Worm (Caenorhabditis elegans) whole organism, mixed stage, embryonic: Measurements from ENCODE around the gene fkb-3.

Experiments
- M03D4.4 ChIP-seq: sonication (generic microtip); optimal IDR thresholded peaks from 2 replicates; lab custom pipeline; 2017; ENCODE audit warnings: mild to moderate bottlenecking, missing genetic modification characterization, missing compliant biosample characterization
- bed-3 ChIP-seq: fragments of 200-800 bp; sonication (Bioruptor generic); optimal IDR thresholded peaks from 3 replicates; lab custom pipeline; 2018; ENCODE audit warnings: mild to moderate bottlenecking, missing genetic modification characterization, moderate library complexity, missing compliant biosample characterization
- blmp-1 ChIP-seq: fragments of 150-350 bp; optimal IDR thresholded peaks from 2 replicates; lab custom pipeline; 2014; ENCODE audit warnings: missing biosample characterization, missing genetic modification characterization
- ceh-39 ChIP-seq: fragments of 150-350 bp; optimal IDR thresholded peaks from 2 replicates; lab custom pipeline; 2014; ENCODE audit warnings: missing biosample characterization, missing genetic modification characterization
- ceh-43 ChIP-seq: fragments of 200-800 bp; sonication (Bioruptor generic); optimal IDR thresholded peaks from 2 replicates; lab custom pipeline; 2018; ENCODE audit warnings: mild to moderate bottlenecking, missing genetic modification characterization, moderate library complexity, missing compliant biosample characterization
- ceh-83 ChIP-seq: fragments of 200-800 bp; sonication (Bioruptor generic); optimal IDR thresholded peaks from 2 replicates; lab custom pipeline; 2018; ENCODE audit warnings: mild to moderate bottlenecking, missing genetic modification characterization, missing compliant biosample characterization
- ces-1 ChIP-seq: fragments of 150-350 bp; optimal IDR thresholded peaks from 2 replicates; lab custom pipeline; 2014; ENCODE audit warnings: missing biosample characterization, missing genetic modification reagents, missing genetic modification characterization
- cnd-1 ChIP-seq: fragments of 200-800 bp; sonication (Bioruptor generic); optimal IDR thresholded peaks from 2 replicates; lab custom pipeline; 2018; ENCODE audit warnings: mild to moderate bottlenecking, missing genetic modification characterization, missing compliant biosample characterization
- drap-1 ChIP-seq: fragments of 200-800 bp; sonication (Bioruptor generic); optimal IDR thresholded peaks from 3 replicates; lab custom pipeline; 2018; ENCODE audit warnings: mild to moderate bottlenecking, missing genetic modification characterization, missing compliant biosample characterization
- elt-1 ChIP-seq: sonication (generic microtip); optimal IDR thresholded peaks from 2 replicates; lab custom pipeline; 2017; ENCODE audit warnings: missing genetic modification characterization, mild to moderate bottlenecking, missing compliant biosample characterization, antibody characterized with exemption, moderate library complexity, borderline replicate concordance; ENCODE audit not compliant: insufficient read depth
- elt-3 ChIP-seq: fragments of 150-350 bp; optimal IDR thresholded peaks from 2 replicates; lab custom pipeline; 2014; ENCODE audit warnings: missing biosample characterization, missing genetic modification characterization
- flh-1 ChIP-seq: fragments of 200-800 bp; sonication (Bioruptor generic); optimal IDR thresholded peaks from 2 replicates; lab custom pipeline; 2018; ENCODE audit warnings: mild to moderate bottlenecking, missing genetic modification characterization, moderate library complexity, missing compliant biosample characterization
- ham-2 ChIP-seq: fragments of 200-800 bp; sonication (Bioruptor generic); optimal IDR thresholded peaks from 2 replicates; lab custom pipeline; 2018; ENCODE audit warnings: mild to moderate bottlenecking, missing genetic modification characterization, missing compliant biosample characterization
- hlh-1 ChIP-seq: fragments of 150-350 bp; optimal IDR thresholded peaks from 2 replicates; lab custom pipeline; 2014; ENCODE audit warnings: missing biosample characterization, missing genetic modification reagents, missing genetic modification characterization
- lin-13 ChIP-seq: fragments of 150-350 bp; optimal IDR thresholded peaks from 2 replicates; lab custom pipeline; 2014; ENCODE audit warnings: missing biosample characterization, missing genetic modification characterization
- lin-32 ChIP-seq: fragments of 200-800 bp; sonication (Bioruptor generic); optimal IDR thresholded peaks from 2 replicates; lab custom pipeline; 2018; ENCODE audit warnings: mild to moderate bottlenecking, missing genetic modification characterization, missing compliant biosample characterization
- lsy-2 ChIP-seq: fragments of 150-350 bp; optimal IDR thresholded peaks from 2 replicates; lab custom pipeline; 2014; ENCODE audit warnings: missing biosample characterization, missing genetic modification characterization
- mab-5 ChIP-seq: fragments of 150-350 bp; optimal IDR thresholded peaks from 2 replicates; lab custom pipeline; 2014; ENCODE audit warnings: missing biosample characterization, missing genetic modification characterization
- mep-1 ChIP-seq: fragments of 150-350 bp; optimal IDR thresholded peaks from 2 replicates; lab custom pipeline; 2017; ENCODE audit warnings: missing biosample characterization, missing genetic modification reagents, missing genetic modification characterization, inconsistent platforms
- mls-2 ChIP-seq: sonication (generic microtip); optimal IDR thresholded peaks from 2 replicates; lab custom pipeline; 2016; ENCODE audit warnings: mild to moderate bottlenecking, missing genetic modification characterization, moderate library complexity, missing compliant biosample characterization
- nhr-12 ChIP-seq: fragments of 150-350 bp; optimal IDR thresholded peaks from 2 replicates; lab custom pipeline; 2014; ENCODE audit warnings: missing biosample characterization, missing genetic modification characterization
- nhr-2 ChIP-seq: fragments of 150-350 bp; optimal IDR thresholded peaks from 2 replicates; lab custom pipeline; 2014; ENCODE audit warnings: missing biosample characterization, missing genetic modification characterization
- nhr-237 ChIP-seq: fragments of 150-350 bp; optimal IDR thresholded peaks from 2 replicates; lab custom pipeline; 2014; ENCODE audit warnings: missing biosample characterization, missing genetic modification characterization
- nhr-28 ChIP-seq: fragments of 150-350 bp; optimal IDR thresholded peaks from 2 replicates; lab custom pipeline; 2014; ENCODE audit warnings: missing biosample characterization, missing genetic modification characterization
- nhr-76 ChIP-seq: sonication (generic microtip); optimal IDR thresholded peaks from 2 replicates; lab custom pipeline; 2017; ENCODE audit warnings: missing biosample characterization, missing genetic modification characterization
- pha-4 ChIP-seq: fragments of 150-350 bp; optimal IDR thresholded peaks from 2 replicates; lab custom pipeline; 2018; ENCODE audit warnings: missing biosample characterization, missing genetic modification reagents, missing genetic modification characterization
- sem-2 ChIP-seq: fragments of 200-800 bp; sonication (Bioruptor generic); optimal IDR thresholded peaks from 2 replicates; lab custom pipeline; 2018; ENCODE audit warnings: mild to moderate bottlenecking, missing genetic modification characterization, missing compliant biosample characterization
- snpc-4 ChIP-seq: fragments of 150-350 bp; optimal IDR thresholded peaks from 2 replicates; lab custom pipeline; 2014; ENCODE audit warnings: missing biosample characterization, missing genetic modification characterization
- sptf-1 ChIP-seq: sonication (generic microtip); optimal IDR thresholded peaks from 2 replicates; lab custom pipeline; 2017; ENCODE audit warnings: mild to moderate bottlenecking, missing genetic modification characterization, moderate library complexity, missing compliant biosample characterization
- tbx-8 ChIP-seq: fragments of 200-800 bp; sonication (Bioruptor generic); optimal IDR thresholded peaks from 2 replicates; lab custom pipeline; 2018; ENCODE audit warnings: mild to moderate bottlenecking, missing genetic modification characterization, moderate library complexity, missing compliant biosample characterization
- unc-120 ChIP-seq: sonication (generic microtip); optimal IDR thresholded peaks from 2 replicates; lab custom pipeline; 2017; ENCODE audit warnings: missing genetic modification characterization, missing compliant biosample characterization; ENCODE audit not compliant: poor library complexity, severe bottlenecking
- unc-39 ChIP-seq: fragments of 150-350 bp; optimal IDR thresholded peaks from 2 replicates; lab custom pipeline; 2014; ENCODE audit warnings: missing biosample characterization, missing genetic modification characterization
- zip-8 ChIP-seq: fragments of 150-350 bp; optimal IDR thresholded peaks from 2 replicates; lab custom pipeline; 2014; ENCODE audit warnings: missing biosample characterization, missing genetic modification characterization
- ztf-11 ChIP-seq: fragments of 150-350 bp; optimal IDR thresholded peaks from 2 replicates; lab custom pipeline; 2014; ENCODE audit warnings: missing biosample characterization, missing genetic modification characterization

fkb-3 gene

DNA sequence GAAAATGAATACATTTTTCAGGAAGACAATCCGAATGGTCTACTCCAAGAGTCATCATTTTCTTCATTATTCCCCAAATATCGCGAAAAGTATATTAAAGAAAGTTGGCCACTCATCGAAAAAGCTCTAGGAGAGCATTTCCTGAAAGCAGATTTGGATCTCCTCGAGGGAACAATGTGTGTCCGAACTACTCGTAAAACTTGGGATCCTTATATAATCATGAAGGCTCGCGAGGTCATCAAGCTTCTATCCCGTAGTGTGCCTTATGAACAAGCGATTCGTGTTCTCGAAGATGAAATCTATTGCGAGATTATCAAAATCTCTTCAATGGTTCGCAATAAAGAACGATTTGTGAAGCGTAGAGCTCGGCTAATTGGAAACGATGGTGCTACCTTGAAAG lies 6.5 kb downstream of the fkb-3 start:
- TF ChIP-seq M03D4.4 (tag; lab: Kevin White, UChicago) = no peak
- no peak for TF ChIP-seq nhr-76
- TF ChIP-seq mls-2 (tag; lab: Kevin White, UChicago) = no peak
- TF ChIP-seq ceh-83 (GFP tag; lab: Kevin White, UChicago) = no peak
- no peak for TF ChIP-seq lin-13 (tag; lab: Kevin White, UChicago)
- TF ChIP-seq flh-1 = no peak
- TF ChIP-seq nhr-12 (tag; lab: Kevin White, UChicago) = no peak
- TF ChIP-seq nhr-28 (tag; lab: Kevin White, UChicago) = no peak
- TF ChIP-seq drap-1 = no peak
- TF ChIP-seq elt-3 (tag; lab: Kevin White, UChicago) = no peak
- TF ChIP-seq ztf-11 (tag; lab: Kevin White, UChicago) = no peak
- TF ChIP-seq bed-3 (GFP tag; lab: Kevin White, UChicago) = no peak
- TF ChIP-seq lsy-2 = no peak
- no peak for TF ChIP-seq ces-1 (GFP tag; lab: Kevin White, UChicago)
- TF ChIP-seq nhr-237 (tag; lab: Kevin White, UChicago) = no peak
- no peak for TF ChIP-seq sem-2
- TF ChIP-seq tbx-8 (GFP tag; lab: Kevin White, UChicago) = no peak
- no peak for TF ChIP-seq unc-120

DNA sequence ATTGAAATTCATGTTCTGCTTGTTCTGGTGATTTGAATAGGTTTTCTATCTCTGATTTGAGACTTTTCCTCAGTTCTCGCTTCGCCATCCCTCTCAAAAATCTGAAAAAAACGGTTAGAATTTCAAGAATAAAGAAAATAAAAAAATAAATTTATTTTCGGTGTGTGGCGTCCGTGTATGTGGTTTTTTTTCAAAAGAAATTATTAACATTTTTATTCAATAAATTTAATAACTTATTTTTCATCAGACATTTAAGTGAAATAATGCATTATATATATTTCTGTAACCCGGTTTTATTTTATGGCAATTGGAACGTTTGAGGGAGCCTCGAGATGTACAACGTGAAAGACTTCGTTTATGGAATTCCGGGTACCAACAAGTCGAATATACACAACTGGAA lies 9.7 kb downstream of the fkb-3 start, which contains the start of gene C05C8.5:
C05C8.5 (minus strand) TSS at position 101 of the 400 bp plus-strand sequence.
- no peak for TF ChIP-seq blmp-1 (tag; lab: Kevin White, UChicago)
- no peak for TF ChIP-seq ceh-39 (tag; lab: Kevin White, UChicago)
- no peak for TF ChIP-seq ztf-11 (tag; lab: Kevin White, UChicago)
- no peak for TF ChIP-seq drap-1
- no peak for TF ChIP-seq ceh-83 (GFP tag; lab: Kevin White, UChicago)

DNA sequence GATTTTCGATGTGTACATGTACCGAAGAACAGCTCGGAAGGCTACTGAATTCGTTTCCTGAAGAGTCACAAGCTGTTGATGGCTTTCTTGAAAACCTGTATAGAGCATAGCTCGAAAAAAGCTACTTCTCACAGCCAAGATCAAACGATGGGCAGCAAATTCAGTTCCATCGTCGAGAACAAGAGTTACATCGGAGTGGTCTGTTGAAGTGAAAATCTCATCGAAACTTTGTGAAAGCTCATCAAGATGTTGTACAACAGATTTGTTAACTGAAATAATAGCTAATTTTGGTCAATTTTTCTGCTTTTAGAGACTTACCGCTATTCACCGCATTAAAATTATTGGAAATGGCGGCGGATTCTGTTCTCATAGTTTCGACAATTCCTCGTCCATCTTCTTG lies 11.7 kb downstream of the fkb-3 start:
- TF ChIP-seq cnd-1 (tag; lab: Kevin White, UChicago) = no peak
- no peak for TF ChIP-seq bed-3 (GFP tag; lab: Kevin White, UChicago)
- TF ChIP-seq ceh-39 (tag; lab: Kevin White, UChicago) = no peak
- TF ChIP-seq mep-1 (tag; lab: Kevin White, UChicago) = no peak
- TF ChIP-seq tbx-8 (GFP tag; lab: Kevin White, UChicago) = no peak
- no peak for TF ChIP-seq hlh-1
- no peak for TF ChIP-seq drap-1
- no peak for TF ChIP-seq sem-2
- no peak for TF ChIP-seq ceh-83 (GFP tag; lab: Kevin White, UChicago)
- no peak for TF ChIP-seq nhr-237 (tag; lab: Kevin White, UChicago)
- no peak for TF ChIP-seq ceh-43 (GFP tag; lab: Kevin White, UChicago)
- TF ChIP-seq nhr-2 = no peak
- TF ChIP-seq nhr-28 (tag; lab: Kevin White, UChicago) = no peak
- no peak for TF ChIP-seq mls-2 (tag; lab: Kevin White, UChicago)
- no peak for TF ChIP-seq pha-4 (tag; lab: Kevin White, UChicago)
- TF ChIP-seq zip-8 = no peak
- no peak for TF ChIP-seq elt-3 (tag; lab: Kevin White, UChicago)
- no peak for TF ChIP-seq ces-1 (GFP tag; lab: Kevin White, UChicago)
- no peak for TF ChIP-seq snpc-4 (tag; lab: Kevin White, UChicago)
- no peak for TF ChIP-seq lin-32 (GFP tag; lab: Kevin White, UChicago)

DNA sequence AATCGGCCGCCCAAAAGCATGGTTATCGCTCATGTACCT lies 11.9 kb downstream of the fkb-3 start, which contains the start of gene hpo-9:
hpo-9 (minus strand) TSS at position 37 of the 39 bp plus-strand sequence.
- TF ChIP-seq ces-1 (GFP tag; lab: Kevin White, UChicago) = no peak
- TF ChIP-seq mep-1 (tag; lab: Kevin White, UChicago) = no peak
- no peak for TF ChIP-seq unc-120
- no peak for TF ChIP-seq nhr-28 (tag; lab: Kevin White, UChicago)
- no peak for TF ChIP-seq lin-13 (tag; lab: Kevin White, UChicago)
- TF ChIP-seq M03D4.4 (tag; lab: Kevin White, UChicago) = no peak
- TF ChIP-seq nhr-76 = no peak
- TF ChIP-seq nhr-12 (tag; lab: Kevin White, UChicago) = no peak
- TF ChIP-seq bed-3 (GFP tag; lab: Kevin White, UChicago) = no peak
- TF ChIP-seq sptf-1 = no peak
- no peak for TF ChIP-seq ham-2 (GFP tag; lab: Kevin White, UChicago)
- no peak for TF ChIP-seq nhr-2
- TF ChIP-seq lin-32 (GFP tag; lab: Kevin White, UChicago) = no peak
- no peak for TF ChIP-seq cnd-1 (tag; lab: Kevin White, UChicago)
- TF ChIP-seq ceh-43 (GFP tag; lab: Kevin White, UChicago) = no peak
- TF ChIP-seq unc-39 (tag; lab: Kevin White, UChicago) = no peak
- TF ChIP-seq elt-3 (tag; lab: Kevin White, UChicago) = no peak
- no peak for TF ChIP-seq sem-2

DNA sequence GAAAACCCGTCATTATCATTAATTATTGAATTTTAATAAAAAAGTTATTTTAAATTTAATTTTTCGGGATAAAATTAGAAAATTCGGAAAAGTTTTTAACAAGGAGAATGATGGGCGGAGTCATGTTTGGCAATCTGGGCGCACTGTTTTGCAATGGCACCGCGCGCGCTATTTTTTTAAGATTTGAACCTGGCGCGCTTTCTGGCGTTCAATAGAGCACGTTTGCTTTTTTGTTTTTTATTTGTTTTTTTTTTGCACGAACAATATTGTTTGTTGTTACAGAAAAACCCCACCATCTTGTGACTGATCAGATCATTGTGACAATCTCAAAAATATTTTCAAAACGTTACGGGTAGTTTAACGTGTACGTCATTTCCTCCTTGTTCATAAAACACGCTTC lies 12.1 kb downstream of the fkb-3 start, which contains the start of gene hyls-1:
hyls-1 (plus strand) TSS at position 249 of the 400 bp plus-strand sequence.
- TF ChIP-seq sptf-1 = no peak
- TF ChIP-seq elt-1 = no peak
- peak; percentile 42 for TF ChIP-seq pha-4 (tag; lab: Kevin White, UChicago)
- peak; percentile 33 for TF ChIP-seq lin-13 (tag; lab: Kevin White, UChicago)
- TF ChIP-seq mab-5 (tag; lab: Kevin White, UChicago) = peak; percentile 10
- peak; percentile 62 for TF ChIP-seq ceh-39 (tag; lab: Kevin White, UChicago)
- TF ChIP-seq snpc-4 (tag; lab: Kevin White, UChicago) = no peak
- TF ChIP-seq nhr-76 = no peak
- no peak for TF ChIP-seq cnd-1 (tag; lab: Kevin White, UChicago)
- no peak for TF ChIP-seq M03D4.4 (tag; lab: Kevin White, UChicago)
- TF ChIP-seq hlh-1 = peak; percentile 21
- TF ChIP-seq unc-120 = peak; percentile 93
- peak; percentile 76 for TF ChIP-seq lsy-2
- TF ChIP-seq nhr-2 = peak; percentile 9
- no peak for TF ChIP-seq ztf-11 (tag; lab: Kevin White, UChicago)
- TF ChIP-seq mep-1 (tag; lab: Kevin White, UChicago) = peak; percentile 64
- no peak for TF ChIP-seq flh-1
- peak; percentile 73 for TF ChIP-seq ces-1 (GFP tag; lab: Kevin White, UChicago)
- TF ChIP-seq nhr-237 (tag; lab: Kevin White, UChicago) = peak; percentile 82
- no peak for TF ChIP-seq ceh-83 (GFP tag; lab: Kevin White, UChicago)
- TF ChIP-seq, all 35 proteins: peak for 11
